Worm (Caenorhabditis elegans) whole organism, young adult: Measurements from ENCODE around the gene K09E4.4.

ENCODE experiments used
- B0336.3 ChIP-seq: fragments of 200-800 bp; sonication (Bioruptor generic); IDR thresholded peaks from 2 replicates; pipeline ENCODE4 v1.3.6; 2022; ENCODE audit warnings: missing genetic modification characterization, missing compliant biosample characterization
- ama-1 ChIP-seq, 3 experiments: fragments of 150-350 bp in 1 of 3; sonication (generic microtip) in 2 of 3; optimal IDR thresholded peaks; 2 replicates each; lab custom pipeline; 2014 to 2018; ENCODE audit warnings: missing biosample characterization in 2 of 3, missing genetic modification characterization in 2 of 3, missing genetic modification reagents in 2 of 3
- nfya-1 ChIP-seq: sonication (generic microtip); optimal IDR thresholded peaks from 2 replicates; lab custom pipeline; 2017; ENCODE audit warnings: antibody characterized with exemption, missing compliant biosample characterization, missing genetic modification characterization, borderline replicate concordance; ENCODE audit not compliant: insufficient read depth
- pbrm-1 ChIP-seq: fragments of 200-800 bp; sonication (Bioruptor generic); IDR thresholded peaks from 2 replicates; pipeline ENCODE4 v1.3.6; 2022; ENCODE audit warnings: missing genetic modification reagents, missing genetic modification characterization, missing compliant biosample characterization

ce11 chrII:14132733-14133132 is 10.8 kb upstream of the K09E4.4 start, which contains the start of gene algn-3:
- TF ChIP-seq nfya-1 (tag; lab: Kevin White, UChicago), result no peak
- TF ChIP-seq ama-1 (optimal IDR thresholded peaks at IDR 0.05; lab: Kevin White, UChicago), result no peak
- no peak for TF ChIP-seq ama-1 (GFP tag; optimal IDR thresholded peaks at IDR 0.05; lab: Kevin White, UChicago)
- TF ChIP-seq B0336.3 (GFP tag; lab: Robert Waterston, UW), result no peak
- TF ChIP-seq pbrm-1 (GFP tag; lab: Robert Waterston, UW), result no peak
